Worm (Caenorhabditis elegans): Measurements from ENCODE around the gene iglr-2.

iglr-2 gene

DNA sequence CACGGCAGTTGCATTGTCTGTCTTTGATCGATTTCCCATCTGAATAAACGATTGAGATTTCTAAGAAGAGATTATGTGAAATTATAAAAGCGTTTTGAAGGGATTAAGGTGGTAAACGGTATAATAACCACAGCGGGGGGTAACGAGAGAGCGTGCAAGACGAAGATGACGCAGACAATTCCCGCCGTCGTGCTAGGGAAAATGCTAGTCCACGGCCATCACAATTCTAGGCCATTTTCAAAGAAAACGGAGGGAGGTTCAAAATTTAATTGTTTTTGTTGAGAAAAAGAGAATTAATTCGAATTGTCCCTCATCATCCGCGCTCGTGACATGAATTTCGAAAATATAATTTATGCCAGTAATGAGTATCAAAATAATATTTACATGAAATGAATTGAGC is 12.0 kb downstream of the iglr-2 start, which contains the start of gene F10E9.11 (continued):
- peak; percentile 74 for TF ChIP-seq B0019.2 (GFP tag; conservative IDR thresholded peaks at IDR 0.05)
- TF ChIP-seq nhr-90 (tag; optimal IDR thresholded peaks at IDR 0.05), result no peak
- TF ChIP-seq nhr-27 (tag; optimal IDR thresholded peaks at IDR 0.05), result no peak
- peak; percentile 71 for TF ChIP-seq mcd-1 (GFP tag; IDR thresholded peaks at IDR 0.05)
- no peak for TF ChIP-seq hrde-1 (tag; optimal IDR thresholded peaks at IDR 0.05; ENCODE audit: borderline replicate concordance)
- no peak for TF ChIP-seq Y56A3A.18 (GFP tag; IDR thresholded peaks at IDR 0.05)
- TF ChIP-seq Y95B8A.8 (GFP tag; IDR thresholded peaks at IDR 0.05), result peak; percentile 58; the same call in 1 of the 2 replicates
- no peak for TF ChIP-seq sea-2 (GFP tag; IDR thresholded peaks at IDR 0.05)
- TF ChIP-seq ceh-91 (GFP tag; IDR thresholded peaks at IDR 0.05), result 0 out of 2 replicates have a peak, but pooled peaks have one; percentile 55
- TF ChIP-seq dpff-1 (tag; optimal IDR thresholded peaks at IDR 0.05), result no peak
- peak; percentile 36 for TF ChIP-seq chd-7 (tag; optimal IDR thresholded peaks at IDR 0.05)
- no peak for TF ChIP-seq B0261.1 (tag; optimal IDR thresholded peaks at IDR 0.05)
- peak; percentile 76 for TF ChIP-seq athp-1 (tag; optimal IDR thresholded peaks at IDR 0.05)
- no peak for TF ChIP-seq mes-4 (tag; optimal IDR thresholded peaks at IDR 0.05)
- no peak for TF ChIP-seq ztf-3 (GFP tag; optimal IDR thresholded peaks at IDR 0.05)
- no peak for TF ChIP-seq Y79H2A.3 (GFP tag; conservative IDR thresholded peaks at IDR 0.05)
- TF ChIP-seq bed-1 (GFP tag; IDR thresholded peaks at IDR 0.05), result no peak
- TF ChIP-seq ccch-3 (GFP tag; optimal IDR thresholded peaks at IDR 0.05), result no peak
- no peak for TF ChIP-seq F57C9.4 (tag; optimal IDR thresholded peaks at IDR 0.05)
- TF ChIP-seq hmg-20 (GFP tag; IDR thresholded peaks at IDR 0.05), result peak; percentile 44; the same call in 1 of the 2 replicates
- TF ChIP-seq F33H1.4 (GFP tag; IDR thresholded peaks at IDR 0.05), result peak; percentile 71
- peak; percentile 45 for TF ChIP-seq snpc-1.1 (tag; optimal IDR thresholded peaks at IDR 0.05; ENCODE audit: insufficient read depth)
- peak; percentile 39 for TF ChIP-seq ztf-18 (tag; optimal IDR thresholded peaks at IDR 0.05)
- TF ChIP-seq tbx-9 (tag; optimal IDR thresholded peaks at IDR 0.05; ENCODE audit: borderline replicate concordance), result no peak
- no peak for TF ChIP-seq ztf-26 (tag; optimal IDR thresholded peaks at IDR 0.05)
- TF ChIP-seq unc-62 (GFP tag; optimal IDR thresholded peaks at IDR 0.05), result no peak
- peak; percentile 56; the same call in 1 of the 2 replicates for TF ChIP-seq ceh-100 (GFP tag; IDR thresholded peaks at IDR 0.05)
- TF ChIP-seq F10E7.11 (tag; optimal IDR thresholded peaks at IDR 0.05), result no peak
- 0 out of 2 replicates have a peak, but pooled peaks have one; percentile 25 for TF ChIP-seq cebp-1 (GFP tag; IDR thresholded peaks at IDR 0.05)
- no peak for TF ChIP-seq cebp-1 (tag; optimal IDR thresholded peaks at IDR 0.05)
- TF ChIP-seq ama-1 (optimal IDR thresholded peaks at IDR 0.05), result no peak
- TF ChIP-seq ama-1 (GFP tag; optimal IDR thresholded peaks at IDR 0.05), result no peak
- no peak for TF ChIP-seq C06A6.2 (GFP tag; conservative IDR thresholded peaks at IDR 0.05)
- TF ChIP-seq K11D2.4 (GFP tag; IDR thresholded peaks at IDR 0.05), result peak; percentile 58; the same call in 1 of the 2 replicates
- peak; percentile 94 for TF ChIP-seq lin-54 (GFP tag; optimal IDR thresholded peaks at IDR 0.05)
- no peak for TF ChIP-seq F37B4.10 (GFP tag; IDR thresholded peaks at IDR 0.05)
- TF ChIP-seq dox-1 (GFP tag; IDR thresholded peaks at IDR 0.05), result peak; percentile 92
- peak; percentile 90 for TF ChIP-seq efl-1 (GFP tag; optimal IDR thresholded peaks at IDR 0.05)
- TF ChIP-seq C17E4.6 (GFP tag; IDR thresholded peaks at IDR 0.05), result 0 out of 2 replicates have a peak, but pooled peaks have one; percentile 37
- peak; percentile 96 for TF ChIP-seq hmg-1.2 (GFP tag; IDR thresholded peaks at IDR 0.05)
- 0 out of 2 replicates have a peak, but pooled peaks have one; percentile 43 for TF ChIP-seq ceh-40 (GFP tag; IDR thresholded peaks at IDR 0.05)
- TF ChIP-seq ztf-6 (GFP tag; IDR thresholded peaks at IDR 0.05), result peak; percentile 72; the same call in 1 of the 2 replicates
- no peak for TF ChIP-seq F39B2.1 (GFP tag; IDR thresholded peaks at IDR 0.05)
- TF ChIP-seq sdz-38 (tag; optimal IDR thresholded peaks at IDR 0.05), result no peak
- TF ChIP-seq F49E8.2 (tag; optimal IDR thresholded peaks at IDR 0.05; ENCODE audit: insufficient read depth), result peak; percentile 13
- peak; percentile 32 for TF ChIP-seq xnd-1 (tag; optimal IDR thresholded peaks at IDR 0.05)
- TF ChIP-seq Y53G8AR.9 (GFP tag; conservative IDR thresholded peaks at IDR 0.05), result peak; percentile 62; the same call in 1 of the 2 replicates
- TF ChIP-seq attf-3 (GFP tag; conservative IDR thresholded peaks at IDR 0.05), result peak; percentile 73
- peak; percentile 84 for TF ChIP-seq madf-6 (GFP tag; IDR thresholded peaks at IDR 0.05)

Measured in whole organism, young adult.